Worm (Caenorhabditis elegans) whole organism, late embryonic: ENCODE data around the gene EEED8.2.
A peak's percentile ranks its signal among the peaks of the same experiment; 100 is the strongest.

ENCODE experiments used
- K09A11.1 ChIP-seq: sonication (generic microtip); optimal IDR thresholded peaks from 2 replicates; lab custom pipeline; 2017; ENCODE audit warnings: antibody characterized with exemption, mild to moderate bottlenecking, missing genetic modification characterization, missing compliant biosample characterization; ENCODE audit not compliant: insufficient read depth
- ceh-18 ChIP-seq: sonication (generic microtip); optimal IDR thresholded peaks from 2 replicates; lab custom pipeline; 2016; ENCODE audit warnings: missing genetic modification characterization, missing compliant biosample characterization
- ceh-24 ChIP-seq: sonication (generic microtip); optimal IDR thresholded peaks from 2 replicates; lab custom pipeline; 2016; ENCODE audit warnings: mild to moderate bottlenecking, missing genetic modification characterization, missing compliant biosample characterization
- fkh-6 ChIP-seq: sonication (generic microtip); optimal IDR thresholded peaks from 2 replicates; lab custom pipeline; 2016; ENCODE audit warnings: missing genetic modification characterization, missing compliant biosample characterization
- madf-2 ChIP-seq: sonication (generic microtip); optimal IDR thresholded peaks from 2 replicates; lab custom pipeline; 2017; ENCODE audit warnings: missing genetic modification characterization, missing compliant biosample characterization
- mec-3 ChIP-seq: sonication (generic microtip); optimal IDR thresholded peaks from 2 replicates; lab custom pipeline; 2016; ENCODE audit warnings: borderline replicate concordance, missing genetic modification characterization, missing compliant biosample characterization
- nfya-1 ChIP-seq: sonication (generic microtip); optimal IDR thresholded peaks from 2 replicates; lab custom pipeline; 2017; ENCODE audit warnings: missing genetic modification characterization, mild to moderate bottlenecking, missing compliant biosample characterization, antibody characterized with exemption, moderate library complexity
- nhr-11 ChIP-seq: fragments of 150-350 bp; optimal IDR thresholded peaks from 2 replicates; lab custom pipeline; 2014; ENCODE audit warnings: missing biosample characterization, missing genetic modification characterization
- nhr-232 ChIP-seq: sonication (generic microtip); optimal IDR thresholded peaks from 2 replicates; lab custom pipeline; 2016; ENCODE audit warnings: missing genetic modification characterization, missing compliant biosample characterization
- pag-3 ChIP-seq: sonication (generic microtip); optimal IDR thresholded peaks from 2 replicates; lab custom pipeline; 2016; ENCODE audit warnings: missing compliant biosample characterization, missing genetic modification characterization, borderline replicate concordance
- pat-9 ChIP-seq: fragments of 200-800 bp; sonication (Bioruptor generic); optimal IDR thresholded peaks from 2 replicates; lab custom pipeline; 2018; ENCODE audit warnings: mild to moderate bottlenecking, missing genetic modification characterization, moderate library complexity, missing compliant biosample characterization
- unc-55 ChIP-seq: sonication (generic microtip); optimal IDR thresholded peaks from 2 replicates; lab custom pipeline; 2017; ENCODE audit warnings: missing biosample characterization, missing genetic modification reagents, missing genetic modification characterization

ce11 chrII:5417905-5418304 is 1.4 kb downstream of the EEED8.2 start:
- TF ChIP-seq pat-9 (tag; lab: Kevin White, UChicago) (no peak), ceh-18 (tag; lab: Kevin White, UChicago) (no peak), nhr-11 (tag; lab: Kevin White, UChicago) (no peak), nhr-232 (tag; lab: Kevin White, UChicago) (no peak), mec-3 (no peak), madf-2 (tag; lab: Kevin White, UChicago) (no peak), fkh-6 (tag; lab: Kevin White, UChicago) (no peak), unc-55 (GFP tag; lab: Kevin White, UChicago) (peak; percentile 90), pag-3 (tag; lab: Kevin White, UChicago) (no peak), ceh-24 (tag; lab: Kevin White, UChicago) (no peak), nfya-1 (tag; lab: Kevin White, UChicago) (no peak), K09A11.1 (tag; lab: Kevin White, UChicago) (no peak)
